Worm (Caenorhabditis elegans) whole organism, late embryonic: ENCODE data around the gene C37C3.9.

ENCODE experiments used
- elt-2 ChIP-seq: sonication (generic microtip); optimal IDR thresholded peaks from 2 replicates; lab custom pipeline; 2016; ENCODE audit warnings: missing genetic modification reagents, missing genetic modification characterization, missing compliant biosample characterization
- hlh-30 ChIP-seq: sonication (generic microtip); optimal IDR thresholded peaks from 2 replicates; lab custom pipeline; 2017; ENCODE audit warnings: antibody characterized with exemption, missing genetic modification characterization, missing compliant biosample characterization; ENCODE audit not compliant: insufficient read depth
- npax-4 ChIP-seq: sonication (generic microtip); optimal IDR thresholded peaks from 2 replicates; lab custom pipeline; 2016; ENCODE audit warnings: missing genetic modification characterization, missing compliant biosample characterization
- pha-2 ChIP-seq: sonication (generic microtip); optimal IDR thresholded peaks from 2 replicates; lab custom pipeline; 2017; ENCODE audit warnings: mild to moderate bottlenecking, missing genetic modification characterization, missing compliant biosample characterization
- sox-2 ChIP-seq: fragments of 200-800 bp; sonication (Bioruptor generic); IDR thresholded peaks from 2 replicates; pipeline ENCODE4 v1.3.6; 2022; ENCODE audit warnings: missing genetic modification reagents, missing genetic modification characterization, missing compliant biosample characterization
- unc-55 ChIP-seq: sonication (generic microtip); optimal IDR thresholded peaks from 2 replicates; lab custom pipeline; 2017; ENCODE audit warnings: missing biosample characterization, missing genetic modification reagents, missing genetic modification characterization

- TF ChIP-seq elt-2 (tag; lab: Kevin White, UChicago) (peak; percentile 22), pha-2 (tag; lab: Kevin White, UChicago) (no peak), unc-55 (GFP tag; lab: Kevin White, UChicago) (no peak), npax-4 (tag; lab: Kevin White, UChicago) (no peak), hlh-30 (no peak), sox-2 (GFP tag; lab: Robert Waterston, UW) (no peak)
These were observed 34.2 kb downstream of the C37C3.9 start, which contains the start of gene lbp-4 for ce11 chrV:7820270-7820669.
